Worm (Caenorhabditis elegans) whole organism, L4 larva: Measurements from ENCODE around the gene cup-15.

Experiments
- F10B5.3 ChIP-seq: sonication (generic microtip); optimal IDR thresholded peaks from 2 replicates; lab custom pipeline; 2016; ENCODE audit warnings: mild to moderate bottlenecking, missing genetic modification characterization, missing compliant biosample characterization
- F26F4.8 ChIP-seq: fragments of 200-800 bp; sonication (Bioruptor generic); conservative IDR thresholded peaks from 2 replicates; pipeline ENCODE4 v1.3.6; 2022; ENCODE audit warnings: missing genetic modification characterization, missing compliant biosample characterization
- F37D6.2 ChIP-seq: sonication (generic microtip); optimal IDR thresholded peaks from 2 replicates; lab custom pipeline; 2016; ENCODE audit warnings: mild to moderate bottlenecking, missing genetic modification characterization, missing compliant biosample characterization
- F44E2.7 ChIP-seq: fragments of 200-800 bp; sonication (Bioruptor generic); IDR thresholded peaks from 2 replicates; pipeline ENCODE4 v2.1.2; 2022; ENCODE audit warnings: missing genetic modification characterization, missing compliant biosample characterization
- F49E8.2 ChIP-seq: sonication (generic microtip); optimal IDR thresholded peaks from 2 replicates; lab custom pipeline; 2016; ENCODE audit warnings: missing compliant biosample characterization, mild to moderate bottlenecking, missing genetic modification characterization, borderline replicate concordance
- Y48G9A.11 ChIP-seq: fragments of 200-800 bp; sonication (Bioruptor generic); IDR thresholded peaks from 2 replicates; pipeline ENCODE4 v1.3.6; 2022; ENCODE audit warnings: missing genetic modification reagents, missing genetic modification characterization, missing compliant biosample characterization
- Y75B8A.6 ChIP-seq: fragments of 200-800 bp; sonication (Bioruptor generic); IDR thresholded peaks from 2 replicates; pipeline ENCODE4 v1.3.6; 2022; ENCODE audit warnings: missing genetic modification reagents, missing genetic modification characterization, missing compliant biosample characterization
- ZK546.5 ChIP-seq, 2 experiments: sonication (generic microtip); optimal IDR thresholded peaks; 2 replicates each; lab custom pipeline; 2017; ENCODE audit warnings: missing biosample characterization in 2 of 2, missing genetic modification characterization in 2 of 2
- aha-1 ChIP-seq: fragments of 150-350 bp; peaks from one replicate; lab custom pipeline; 2014; ENCODE audit warnings: missing biosample characterization, missing genetic modification characterization
- ces-1 ChIP-seq: fragments of 150-350 bp; sonication (generic microtip); optimal IDR thresholded peaks from 4 replicates; lab custom pipeline; 2014; ENCODE audit warnings: missing biosample characterization, missing genetic modification reagents, missing genetic modification characterization
- ctbp-1 ChIP-seq: fragments of 200-800 bp; sonication (Bioruptor generic); IDR thresholded peaks from 2 replicates; pipeline ENCODE4 v1.3.6; 2022; ENCODE audit warnings: missing genetic modification reagents, missing genetic modification characterization, missing compliant biosample characterization
- daf-16 ChIP-seq, 3 experiments: sonication (generic microtip); optimal IDR thresholded peaks; 2 replicates each; lab custom pipeline; 2016 to 2017; ENCODE audit warnings: missing genetic modification characterization in 3 of 3, missing genetic modification reagents in 3 of 3, mild to moderate bottlenecking in 2 of 3, missing compliant biosample characterization in 2 of 3, missing biosample characterization in 1 of 3, moderate library complexity in 1 of 3
- dmd-6 ChIP-seq: fragments of 200-800 bp; sonication (Bioruptor generic); IDR thresholded peaks from 2 replicates; pipeline ENCODE4 v1.3.6; 2022; ENCODE audit warnings: missing genetic modification reagents, missing genetic modification characterization, missing compliant biosample characterization
- dpl-1 ChIP-seq: fragments of 150-350 bp; optimal IDR thresholded peaks from 2 replicates; lab custom pipeline; 2014; ENCODE audit warnings: missing biosample characterization, missing genetic modification reagents, missing genetic modification characterization
- egl-43 ChIP-seq: fragments of 200-800 bp; sonication (Bioruptor generic); IDR thresholded peaks from 2 replicates; pipeline ENCODE4 v1.3.6; 2022; ENCODE audit warnings: missing genetic modification reagents, missing genetic modification characterization, missing compliant biosample characterization
- fkh-10 ChIP-seq: fragments of 150-350 bp; optimal IDR thresholded peaks from 2 replicates; lab custom pipeline; 2014; ENCODE audit warnings: missing biosample characterization, missing genetic modification reagents, missing genetic modification characterization
- fos-1 ChIP-seq: fragments of 150-350 bp; optimal IDR thresholded peaks from 2 replicates; lab custom pipeline; 2014; ENCODE audit warnings: missing biosample characterization, missing genetic modification characterization
- hlh-30 ChIP-seq: sonication (generic microtip); optimal IDR thresholded peaks from 2 replicates; lab custom pipeline; 2017; ENCODE audit warnings: antibody characterized with exemption, mild to moderate bottlenecking, missing genetic modification characterization, missing compliant biosample characterization; ENCODE audit not compliant: insufficient read depth
- lin-15B ChIP-seq: fragments of 150-350 bp; sonication (generic microtip); optimal IDR thresholded peaks from 3 replicates; lab custom pipeline; 2014; ENCODE audit warnings: missing biosample characterization, missing genetic modification characterization
- lin-29 ChIP-seq: fragments of 200-800 bp; sonication (Bioruptor generic); IDR thresholded peaks from 2 replicates; pipeline ENCODE4 v1.3.6; 2022; ENCODE audit warnings: missing genetic modification reagents, missing genetic modification characterization, missing compliant biosample characterization
- lsy-2 ChIP-seq, 2 experiments: fragments of 150-350 bp in 1 of 2; sonication (generic microtip) in 1 of 2; optimal IDR thresholded peaks; 2 replicates each; lab custom pipeline; 2014 to 2017; ENCODE audit warnings: missing biosample characterization in 2 of 2, missing genetic modification characterization in 2 of 2
- mep-1 ChIP-seq: fragments of 150-350 bp; sonication (generic microtip); optimal IDR thresholded peaks from 3 replicates; lab custom pipeline; 2014; ENCODE audit warnings: missing biosample characterization, missing genetic modification characterization
- mes-2 ChIP-seq: sonication (generic microtip); optimal IDR thresholded peaks from 2 replicates; lab custom pipeline; 2016; ENCODE audit warnings: missing genotype, mild to moderate bottlenecking, missing genetic modification characterization, missing compliant biosample characterization; ENCODE audit not compliant: poor library complexity, severe bottlenecking
- mxl-2 ChIP-seq: fragments of 200-800 bp; sonication (Bioruptor generic); conservative IDR thresholded peaks from 2 replicates; pipeline ENCODE4 v1.3.6; 2022; ENCODE audit warnings: missing genetic modification reagents, missing genetic modification characterization, missing compliant biosample characterization
- mxl-3 ChIP-seq: fragments of 200-800 bp; sonication (Bioruptor generic); optimal IDR thresholded peaks from 2 replicates; lab custom pipeline; 2018; ENCODE audit warnings: mild to moderate bottlenecking, missing genetic modification characterization, missing compliant biosample characterization
- nhr-11 ChIP-seq: fragments of 150-350 bp; optimal IDR thresholded peaks from 2 replicates; lab custom pipeline; 2014; ENCODE audit warnings: missing biosample characterization, missing genetic modification characterization
- nhr-237 ChIP-seq: sonication (generic microtip); optimal IDR thresholded peaks from 2 replicates; lab custom pipeline; 2017; ENCODE audit warnings: missing biosample characterization, missing genetic modification characterization
- nhr-41 ChIP-seq: fragments of 200-800 bp; sonication (Bioruptor generic); IDR thresholded peaks from 2 replicates; pipeline ENCODE4 v1.3.6; 2022; ENCODE audit warnings: missing genetic modification reagents, missing genetic modification characterization, missing compliant biosample characterization
- nhr-48 ChIP-seq: sonication (generic microtip); optimal IDR thresholded peaks from 2 replicates; lab custom pipeline; 2016; ENCODE audit warnings: mild to moderate bottlenecking, missing genetic modification characterization, missing compliant biosample characterization
- snpc-1.2 ChIP-seq: fragments of 200-800 bp; sonication (Bioruptor generic); IDR thresholded peaks from 2 replicates; pipeline ENCODE4 v1.3.6; 2022; ENCODE audit warnings: missing genetic modification reagents, missing genetic modification characterization, missing compliant biosample characterization
- tra-1 ChIP-seq: fragments of 200-800 bp; sonication (Bioruptor generic); IDR thresholded peaks from 2 replicates; pipeline ENCODE4 v1.3.6; 2022; ENCODE audit warnings: missing genetic modification reagents, missing genetic modification characterization, missing compliant biosample characterization
- unc-39 ChIP-seq: sonication (generic microtip); optimal IDR thresholded peaks from 2 replicates; lab custom pipeline; 2017; ENCODE audit warnings: missing biosample characterization, missing genetic modification characterization
- unc-62 ChIP-seq, 3 experiments: fragments of 150-350 bp in 1 of 3; sonication (generic microtip); optimal IDR thresholded peaks in 2 of 3; peaks in 1 of 3; 1 replicate in 1 of 3; 2 replicates in 2 of 3; lab custom pipeline; 2014 to 2017; ENCODE audit warnings: missing biosample characterization in 3 of 3, missing genetic modification characterization in 3 of 3, missing genetic modification reagents in 3 of 3, missing genotype in 1 of 3
- vab-7 ChIP-seq: fragments of 200-800 bp; sonication (Bioruptor generic); IDR thresholded peaks from 2 replicates; pipeline ENCODE4 v1.3.6; 2022; ENCODE audit warnings: missing genetic modification reagents, missing genetic modification characterization, missing compliant biosample characterization
- zag-1 ChIP-seq: fragments of 150-350 bp; optimal IDR thresholded peaks from 2 replicates; lab custom pipeline; 2014; ENCODE audit warnings: missing biosample characterization, missing genetic modification characterization

The cup-15 gene

ce11 chrII:9311702-9312101 is 41.1 kb upstream of the cup-15 start:
- TF ChIP-seq dpl-1 (GFP tag; lab: Kevin White, UChicago) (no peak), ces-1 (GFP tag; lab: Kevin White, UChicago) (peak; percentile 40), dmd-6 (GFP tag; lab: Robert Waterston, UW) (no peak), fkh-10 (GFP tag; lab: Kevin White, UChicago) (peak; percentile 89), mxl-2 (no peak), nhr-41 (no peak), ctbp-1 (GFP tag; lab: Robert Waterston, UW) (peak; percentile 43; the same call in 1 of the 2 replicates), zag-1 (tag; lab: Kevin White, UChicago) (no peak)

ce11 chrII:9313335-9313734 is 39.5 kb upstream of the cup-15 start:
- no peak for TF ChIP-seq F49E8.2
- TF ChIP-seq ctbp-1 (GFP tag; lab: Robert Waterston, UW), result 0 out of 2 replicates have a peak, but pooled peaks have one; percentile 12

- TF ChIP-seq F44E2.7 (GFP tag; lab: Robert Waterston, UW), result no peak
- TF ChIP-seq tra-1 (GFP tag; lab: Robert Waterston, UW), result no peak
- TF ChIP-seq vab-7 (GFP tag; lab: Robert Waterston, UW), result no peak
- TF ChIP-seq egl-43, result no peak
- TF ChIP-seq aha-1, result peak; percentile 9
Observed at ce11 chrII:9314733-9315132, 38.1 kb upstream of the cup-15 start.

ce11 chrII:9315692-9316091 is 37.1 kb upstream of the cup-15 start:
- peak in 1 of 2 experiments; percentile 97 for TF ChIP-seq unc-62 (GFP tag; optimal IDR thresholded peaks at IDR 0.05 in 1 of 2; lab: Kevin White, UChicago)
- no peak for TF ChIP-seq unc-62 (tag; optimal IDR thresholded peaks at IDR 0.05; lab: Kevin White, UChicago)
- peak; percentile 6 for TF ChIP-seq hlh-30 (tag; lab: Kevin White, UChicago)
- no peak for TF ChIP-seq F49E8.2

- TF ChIP-seq aha-1 (peak; percentile 85), F37D6.2 (tag; lab: Kevin White, UChicago) (no peak)
Observed at ce11 chrII:9316801-9317200, 36.0 kb upstream of the cup-15 start.

- peak; percentile 26 for TF ChIP-seq mxl-3 (GFP tag; lab: Kevin White, UChicago)
- TF ChIP-seq aha-1, result peak; percentile 74
- peak; percentile 66 for TF ChIP-seq mes-2 (tag; lab: Kevin White, UChicago)
- no peak for TF ChIP-seq lin-29 (GFP tag; lab: Robert Waterston, UW)
- peak in 1 of 2 experiments; percentile 23 for TF ChIP-seq lsy-2 (tag; optimal IDR thresholded peaks at IDR 0.05; lab: Kevin White, UChicago)
- TF ChIP-seq dpl-1 (GFP tag; lab: Kevin White, UChicago), result peak; percentile 61
- no peak for TF ChIP-seq snpc-1.2 (GFP tag; lab: Robert Waterston, UW)
- TF ChIP-seq Y75B8A.6, result no peak
Observed at ce11 chrII:9319058-9319915, 33.5 kb upstream of the cup-15 start, which contains the start of the genes csa-1 and wdfy-2. csa-1 (minus strand) TSS chrII:9319726. wdfy-2 (plus strand) TSS chrII:9319865.

- no peak for TF ChIP-seq ZK546.5 (tag; optimal IDR thresholded peaks at IDR 0.05; lab: Kevin White, UChicago)
- no peak for TF ChIP-seq fos-1 (tag; lab: Kevin White, UChicago)
- TF ChIP-seq nhr-48 (tag; lab: Kevin White, UChicago), result no peak
- TF ChIP-seq aha-1, result no peak
- TF ChIP-seq F10B5.3 (tag; lab: Kevin White, UChicago), result no peak
- no peak for TF ChIP-seq zag-1 (tag; lab: Kevin White, UChicago)
- peak; percentile 57 for TF ChIP-seq mes-2 (tag; lab: Kevin White, UChicago)
- peak; percentile 26 for TF ChIP-seq dpl-1 (GFP tag; lab: Kevin White, UChicago)
- TF ChIP-seq F49E8.2, result no peak
- no peak for TF ChIP-seq nhr-11
- TF ChIP-seq mep-1 (tag; lab: Kevin White, UChicago), result peak; percentile 32
- TF ChIP-seq F26F4.8 (GFP tag; lab: Robert Waterston, UW), result no peak
- no peak for TF ChIP-seq snpc-1.2 (GFP tag; lab: Robert Waterston, UW)
- no peak for TF ChIP-seq Y48G9A.11 (GFP tag; lab: Robert Waterston, UW)
- no peak for TF ChIP-seq daf-16 (GFP tag; optimal IDR thresholded peaks at IDR 0.05; lab: Kevin White, UChicago)
- no peak for TF ChIP-seq daf-16 (tag; optimal IDR thresholded peaks at IDR 0.05; lab: Kevin White, UChicago)
- peak; percentile 2 for TF ChIP-seq ces-1 (GFP tag; lab: Kevin White, UChicago)
- TF ChIP-seq lin-15B (tag; lab: Kevin White, UChicago), result no peak
- TF ChIP-seq nhr-237, result no peak
- no peak for TF ChIP-seq unc-39 (tag; lab: Kevin White, UChicago)
Observed at ce11 chrII:9322870-9323349, 29.9 kb upstream of the cup-15 start, which contains the start of gene rab-39. rab-39 (minus strand) TSS chrII:9322920.
